Fruit fly (Drosophila melanogaster) whole organism, embryonic: Measurements from ENCODE around the gene HDAC1.

ENCODE experiments used
- ATbp ChIP-seq: fragments of 200-800 bp; sonication (Bioruptor generic); optimal IDR thresholded peaks from 2 replicates; lab custom pipeline; 2017; ENCODE audit warnings: missing biosample characterization, mild to moderate bottlenecking, missing genetic modification characterization, missing genetic modification reagents
- Asciz ChIP-seq: fragments of 200-800 bp; sonication (Bioruptor generic); optimal IDR thresholded peaks from 2 replicates; lab custom pipeline; 2017; ENCODE audit warnings: missing biosample characterization, mild to moderate bottlenecking, missing genetic modification characterization, missing genetic modification reagents
- CG10959 ChIP-seq: fragments of 200-800 bp; sonication (Bioruptor generic); IDR thresholded peaks from 2 replicates; pipeline ENCODE4 v1.3.6; 2022; ENCODE audit warnings: missing biosample characterization, missing genetic modification characterization
- CG11085 ChIP-seq: fragments of 200-800 bp; sonication (Bioruptor generic); IDR thresholded peaks from 2 replicates; pipeline ENCODE4 v1.3.6; 2022; ENCODE audit warnings: missing biosample characterization, missing genetic modification characterization
- CG11456 ChIP-seq: fragments of 200-800 bp; sonication (Bioruptor generic); IDR thresholded peaks from 3 replicates; pipeline ENCODE4 v1.3.6; 2022; ENCODE audit warnings: missing biosample characterization, missing genetic modification characterization
- CG17186 ChIP-seq: fragments of 200-800 bp; sonication (Bioruptor generic); optimal IDR thresholded peaks from 3 replicates; lab custom pipeline; 2017; ENCODE audit warnings: missing biosample characterization, missing genetic modification reagents, missing genetic modification characterization
- CG17359 ChIP-seq: fragments of 200-800 bp; sonication (Bioruptor generic); optimal IDR thresholded peaks from 3 replicates; lab custom pipeline; 2018; ENCODE audit warnings: missing biosample characterization, mild to moderate bottlenecking, missing genetic modification characterization, moderate library complexity
- CG17912 ChIP-seq: fragments of 200-800 bp; sonication (Bioruptor generic); optimal IDR thresholded peaks from 2 replicates; lab custom pipeline; 2018; ENCODE audit warnings: missing biosample characterization, mild to moderate bottlenecking, missing genetic modification characterization
- CG2120 ChIP-seq: fragments of 200-800 bp; sonication (Bioruptor generic); optimal IDR thresholded peaks from 3 replicates; lab custom pipeline; 2016; ENCODE audit warnings: missing biosample characterization, missing genetic modification characterization
- CG2875 ChIP-seq: fragments of 200-800 bp; sonication (Bioruptor generic); optimal IDR thresholded peaks from 2 replicates; lab custom pipeline; 2017; ENCODE audit warnings: missing biosample characterization, mild to moderate bottlenecking, missing genetic modification characterization, missing genetic modification reagents
- CG3065 ChIP-seq: fragments of 200-800 bp; sonication (Bioruptor generic); optimal IDR thresholded peaks from 2 replicates; lab custom pipeline; 2016; ENCODE audit warnings: missing biosample characterization, missing genetic modification characterization
- CG31388 ChIP-seq: fragments of 200-800 bp; sonication (Bioruptor generic); optimal IDR thresholded peaks from 2 replicates; lab custom pipeline; 2016; ENCODE audit warnings: missing biosample characterization, missing genetic modification characterization
- CG42726 ChIP-seq: fragments of 200-800 bp; sonication (Bioruptor generic); IDR thresholded peaks from 2 replicates; pipeline ENCODE4 v1.3.6; 2022; ENCODE audit warnings: missing biosample characterization, missing genetic modification characterization; ENCODE audit not compliant: partially characterized antibody
- CG6254 ChIP-seq: fragments of 200-800 bp; sonication (Bioruptor generic); optimal IDR thresholded peaks from 3 replicates; lab custom pipeline; 2017; ENCODE audit warnings: mild to moderate bottlenecking, missing biosample characterization, missing genetic modification reagents, missing genetic modification characterization
- CG6272 ChIP-seq: fragments of 200-800 bp; sonication (Bioruptor generic); IDR thresholded peaks from 2 replicates; pipeline ENCODE4 v1.3.6; 2022; ENCODE audit warnings: missing biosample characterization, missing genetic modification characterization
- CG7963 ChIP-seq: fragments of 200-800 bp; sonication (Bioruptor generic); IDR thresholded peaks from 3 replicates; pipeline ENCODE4 v1.3.6; 2022; ENCODE audit warnings: missing biosample characterization, missing genetic modification characterization; ENCODE audit not compliant: partially characterized antibody
- CG8765 ChIP-seq: fragments of 200-800 bp; sonication (Bioruptor generic); IDR thresholded peaks from 2 replicates; pipeline ENCODE4 v1.3.6; 2022; ENCODE audit warnings: missing biosample characterization, missing genetic modification characterization
- CG8944 ChIP-seq: fragments of 200-800 bp; sonication (Bioruptor generic); optimal IDR thresholded peaks from 3 replicates; lab custom pipeline; 2016; ENCODE audit warnings: missing biosample characterization, missing genetic modification characterization
- CG9876 ChIP-seq: fragments of 200-800 bp; sonication (Bioruptor generic); optimal IDR thresholded peaks from 2 replicates; lab custom pipeline; 2016; ENCODE audit warnings: missing biosample characterization, missing genetic modification characterization
- E2f1 ChIP-seq: fragments of 200-800 bp; sonication (Bioruptor generic); IDR thresholded peaks from 2 replicates; pipeline ENCODE4 v1.3.6; 2022; ENCODE audit warnings: missing biosample characterization, missing genetic modification characterization
- E2f2 ChIP-seq: fragments of 200-800 bp; sonication (Bioruptor generic); IDR thresholded peaks from 2 replicates; pipeline ENCODE4 v1.3.6; 2022; ENCODE audit warnings: missing biosample characterization, missing genetic modification characterization
- Ets97D ChIP-seq: fragments of 200-800 bp; sonication (Bioruptor generic); optimal IDR thresholded peaks from 3 replicates; lab custom pipeline; 2016; ENCODE audit warnings: missing biosample characterization, missing genetic modification characterization
- HLH54F ChIP-seq: fragments of 200-800 bp; sonication (Bioruptor generic); optimal IDR thresholded peaks from 3 replicates; lab custom pipeline; 2016; ENCODE audit warnings: missing biosample characterization, missing genetic modification characterization
- HmgZ ChIP-seq: fragments of 200-800 bp; sonication (Bioruptor generic); optimal IDR thresholded peaks from 2 replicates; lab custom pipeline; 2018; ENCODE audit warnings: missing biosample characterization, mild to moderate bottlenecking, missing genetic modification characterization
- Mrtf ChIP-seq: fragments of 200-800 bp; sonication (Bioruptor generic); IDR thresholded peaks from 3 replicates; pipeline ENCODE4 v1.3.6; 2022; ENCODE audit warnings: missing biosample characterization, missing genetic modification characterization
- Taf1 ChIP-seq: fragments of 200-800 bp; sonication (Bioruptor generic); IDR thresholded peaks from 2 replicates; pipeline ENCODE4 v1.3.6; 2022; ENCODE audit warnings: missing biosample characterization, missing genetic modification characterization
- Xrp1 ChIP-seq: fragments of 200-800 bp; sonication (Bioruptor generic); IDR thresholded peaks from 2 replicates; pipeline ENCODE4 v1.3.6; 2022; ENCODE audit warnings: missing biosample characterization, missing genetic modification characterization
- ac ChIP-seq: fragments of 200-800 bp; sonication (Bioruptor generic); optimal IDR thresholded peaks from 3 replicates; lab custom pipeline; 2017; ENCODE audit warnings: missing biosample characterization, mild to moderate bottlenecking, missing genetic modification characterization
- aop ChIP-seq: fragments of 200-800 bp; sonication (Bioruptor generic); IDR thresholded peaks from 2 replicates; pipeline ENCODE4 v1.3.6; 2022; ENCODE audit warnings: missing biosample characterization, missing genetic modification characterization
- bsh ChIP-seq, 2 experiments: fragments of 200-800 bp; sonication (Bioruptor generic); optimal IDR thresholded peaks; 2 replicates each; lab custom pipeline; 2017 to 2018; ENCODE audit warnings: mild to moderate bottlenecking in 2 of 2, missing biosample characterization in 2 of 2, missing genetic modification characterization in 2 of 2, moderate library complexity in 1 of 2
- danr ChIP-seq: fragments of 200-800 bp; sonication (Bioruptor generic); IDR thresholded peaks from 2 replicates; pipeline ENCODE4 v1.3.6; 2022; ENCODE audit warnings: missing biosample characterization, missing genetic modification characterization
- dmrt99B ChIP-seq: fragments of 200-800 bp; sonication (Bioruptor generic); optimal IDR thresholded peaks from 2 replicates; lab custom pipeline; 2018; ENCODE audit warnings: missing biosample characterization, mild to moderate bottlenecking, missing genetic modification characterization, moderate library complexity
- ftz-f1 ChIP-seq: fragments of 200-800 bp; sonication (Bioruptor generic); optimal IDR thresholded peaks from 2 replicates; lab custom pipeline; 2016; ENCODE audit warnings: missing biosample characterization, missing genetic modification characterization
- hbn ChIP-seq: fragments of 200-800 bp; sonication (Bioruptor generic); IDR thresholded peaks from 2 replicates; pipeline ENCODE4 v1.3.6; 2022; ENCODE audit warnings: missing biosample characterization, missing genetic modification characterization; ENCODE audit not compliant: partially characterized antibody
- lab ChIP-seq: fragments of 200-800 bp; sonication (Bioruptor generic); optimal IDR thresholded peaks from 3 replicates; lab custom pipeline; 2017; ENCODE audit warnings: missing biosample characterization, missing genetic modification characterization, mild to moderate bottlenecking, moderate library complexity, missing genetic modification reagents
- mld ChIP-seq: fragments of 200-800 bp; sonication (Bioruptor generic); IDR thresholded peaks from 3 replicates; pipeline ENCODE4 v1.3.6; 2022; ENCODE audit warnings: missing biosample characterization, missing genetic modification characterization; ENCODE audit not compliant: partially characterized antibody
- nom ChIP-seq: fragments of 200-800 bp; sonication (Bioruptor generic); optimal IDR thresholded peaks from 2 replicates; lab custom pipeline; 2017; ENCODE audit warnings: missing biosample characterization, missing genetic modification characterization, mild to moderate bottlenecking, moderate library complexity, missing genetic modification reagents
- odd ChIP-seq: fragments of 200-800 bp; sonication (Bioruptor generic); optimal IDR thresholded peaks from 2 replicates; lab custom pipeline; 2017; ENCODE audit warnings: missing biosample characterization, mild to moderate bottlenecking, missing genetic modification characterization
- pb ChIP-seq: fragments of 200-800 bp; sonication (Bioruptor generic); optimal IDR thresholded peaks from 3 replicates; lab custom pipeline; 2016; ENCODE audit warnings: missing biosample characterization, missing genetic modification characterization
- rib ChIP-seq: fragments of 200-800 bp; sonication (Bioruptor generic); IDR thresholded peaks from 2 replicates; pipeline ENCODE4 v1.3.6; 2022; ENCODE audit warnings: missing biosample characterization, missing genetic modification characterization
- slbo ChIP-seq: fragments of 200-800 bp; sonication (Bioruptor generic); IDR thresholded peaks from 2 replicates; pipeline ENCODE4 v1.3.6; 2022; ENCODE audit warnings: missing biosample characterization, missing genetic modification characterization
- sug ChIP-seq: fragments of 200-800 bp; optimal IDR thresholded peaks from 2 replicates; lab custom pipeline; 2019; ENCODE audit warnings: missing biosample characterization, mild to moderate bottlenecking, missing genetic modification characterization, moderate library complexity
- tna ChIP-seq: fragments of 200-800 bp; sonication (Bioruptor generic); IDR thresholded peaks from 2 replicates; pipeline ENCODE4 v1.3.6; 2022; ENCODE audit warnings: missing biosample characterization, missing genetic modification characterization; ENCODE audit not compliant: partially characterized antibody

The HDAC1 gene

dm6 chr3L:4625387-4626386 lies 847 bp upstream of the HDAC1 start, which contains the start of gene Src64B (continued):
- peak; percentile 42; the same call in 1 of the 2 replicates for TF ChIP-seq rib (GFP tag; lab: Robert Waterston, UW)
- TF ChIP-seq Ets97D (GFP tag; lab: Kevin White, UChicago): peak; percentile 35
- TF ChIP-seq sug: peak; percentile 34
- no peak for TF ChIP-seq CG6272 (GFP tag; lab: Robert Waterston, UW)
- TF ChIP-seq hbn (GFP tag; lab: Robert Waterston, UW): no peak; the same call in 1 of the 2 replicates
- TF ChIP-seq mld (GFP tag; lab: Robert Waterston, UW): peak; percentile 38; the same call in 1 of the 3 replicates
- no peak for TF ChIP-seq Asciz (GFP tag; lab: Kevin White, UChicago)
- no peak for TF ChIP-seq ATbp
- TF ChIP-seq dmrt99B (tag; lab: Kevin White, UChicago): peak; percentile 11
- TF ChIP-seq HmgZ (tag; lab: Kevin White, UChicago): peak; percentile 58
- no peak for TF ChIP-seq Taf1 (GFP tag; lab: Robert Waterston, UW)
- peak; percentile 9 for TF ChIP-seq ac (GFP tag; lab: Kevin White, UChicago)
- TF ChIP-seq CG9876: no peak
- peak; percentile 9 for TF ChIP-seq odd (GFP tag; lab: Kevin White, UChicago)
- TF ChIP-seq CG11456 (GFP tag; lab: Robert Waterston, UW): peak; percentile 37; the same call in 1 of the 3 replicates
- no peak for TF ChIP-seq CG31388 (GFP tag; lab: Kevin White, UChicago)
- no peak for TF ChIP-seq Xrp1 (GFP tag; lab: Robert Waterston, UW)
- TF ChIP-seq danr (GFP tag; lab: Robert Waterston, UW): no peak
- peak; percentile 53 for TF ChIP-seq tna
- peak; percentile 19 for TF ChIP-seq ftz-f1 (GFP tag; lab: Kevin White, UChicago)
- TF ChIP-seq HLH54F (GFP tag; lab: Kevin White, UChicago): no peak
- no peak for TF ChIP-seq CG2120 (GFP tag; lab: Kevin White, UChicago)
- peak; percentile 27 for TF ChIP-seq lab (GFP tag; lab: Kevin White, UChicago)
- peak; percentile 80 for TF ChIP-seq CG42726 (GFP tag; lab: Robert Waterston, UW)
- no peak for TF ChIP-seq Mrtf
- no peak for TF ChIP-seq pb
- TF ChIP-seq CG11085 (GFP tag; lab: Robert Waterston, UW): no peak
- no peak for TF ChIP-seq CG8944 (GFP tag; lab: Kevin White, UChicago)
- TF ChIP-seq nom (GFP tag; lab: Kevin White, UChicago): peak; percentile 54
- no peak for TF ChIP-seq CG10959 (GFP tag; lab: Robert Waterston, UW)
- TF ChIP-seq CG6254 (GFP tag; lab: Kevin White, UChicago): peak; percentile 14
- TF ChIP-seq bsh (GFP tag; optimal IDR thresholded peaks at IDR 0.05; lab: Kevin White, UChicago): peak in 1 of 2 experiments; percentile 47
- TF ChIP-seq CG7963 (GFP tag; lab: Robert Waterston, UW): peak; percentile 54; the same call in 1 of the 3 replicates
- TF ChIP-seq CG8765 (GFP tag; lab: Robert Waterston, UW): no peak
- no peak for TF ChIP-seq CG17186 (GFP tag; lab: Kevin White, UChicago)
- no peak for TF ChIP-seq CG3065 (GFP tag; lab: Kevin White, UChicago)
- no peak; the same call in 1 of the 2 replicates for TF ChIP-seq E2f1 (GFP tag; lab: Robert Waterston, UW)
- peak; percentile 12 for TF ChIP-seq CG2875 (GFP tag; lab: Kevin White, UChicago)
- TF ChIP-seq CG17359 (tag; lab: Kevin White, UChicago): no peak
- peak; percentile 17; the same call in 1 of the 2 replicates for TF ChIP-seq E2f2 (GFP tag; lab: Robert Waterston, UW)
- peak; percentile 38 for TF ChIP-seq CG17912 (GFP tag; lab: Kevin White, UChicago)
- no peak for TF ChIP-seq aop (GFP tag; lab: Robert Waterston, UW)
- TF ChIP-seq slbo: peak; percentile 42
